Worm (Caenorhabditis elegans): Measurements from ENCODE around the gene Y39E4B.10.

- no peak for TF ChIP-seq egl-27 (tag; optimal IDR thresholded peaks at IDR 0.05)
- TF ChIP-seq sem-4 (tag; optimal IDR thresholded peaks at IDR 0.05), result no peak
- no peak for TF ChIP-seq zag-1 (tag; optimal IDR thresholded peaks at IDR 0.05)
- no peak for TF ChIP-seq nhr-12 (tag; optimal IDR thresholded peaks at IDR 0.05)
- TF ChIP-seq unc-39 (tag; optimal IDR thresholded peaks at IDR 0.05), result no peak
- no peak for TF ChIP-seq skn-1 (tag; optimal IDR thresholded peaks at IDR 0.05)
- no peak for TF ChIP-seq C34F6.9 (tag; optimal IDR thresholded peaks at IDR 0.05)
- no peak for TF ChIP-seq nhr-25 (tag; optimal IDR thresholded peaks at IDR 0.05)
These were observed 893 bp downstream of the Y39E4B.10 start for ce11 chrIII:13151765-13152164.
